Fruit fly (Drosophila melanogaster): ENCODE data around the gene Miro.

Miro gene

DNA sequence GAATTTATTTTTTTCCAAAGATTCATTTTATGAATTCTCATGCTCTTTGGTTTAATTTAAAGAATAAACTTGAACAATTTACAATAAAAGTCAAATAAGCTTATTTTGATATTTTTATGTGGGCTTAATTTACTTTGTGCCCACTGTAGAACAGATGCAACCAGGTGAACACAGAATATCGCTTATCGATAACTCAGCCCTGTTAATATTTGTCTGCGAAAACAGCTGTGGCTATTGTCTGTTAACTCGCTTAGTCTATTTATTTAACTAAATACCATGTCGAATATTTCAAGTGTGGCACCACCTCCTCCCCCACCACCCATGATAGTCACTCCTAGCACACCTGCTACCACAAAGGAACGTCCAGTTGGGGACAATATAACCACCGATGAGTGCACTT, 43.2 kb downstream of the Miro start, which contains the start of gene CG33108:
TSS of gene CG33108 (plus strand) at position 200 of the 400 bp plus-strand sequence.
- TF ChIP-seq Dll (GFP tag; IDR thresholded peaks at IDR 0.05; ENCODE audit: partially characterized antibody) (peak; percentile 33; the same call in 1 of the 4 replicates), HmgZ (tag; optimal IDR thresholded peaks at IDR 0.05) (peak; percentile 32), CG10274 (GFP tag; optimal IDR thresholded peaks at IDR 0.05) (peak; percentile 4), CG32532 (GFP tag; IDR thresholded peaks at IDR 0.05) (no peak), sens (GFP tag) (peak; percentile 24), ftz-f1 (GFP tag; optimal IDR thresholded peaks at IDR 0.05) (no peak), Hey (tag; optimal IDR thresholded peaks at IDR 0.05) (no peak), CG12391 (tag; optimal IDR thresholded peaks at IDR 0.05) (peak; percentile 2), CG13287 (GFP tag; IDR thresholded peaks at IDR 0.05; ENCODE audit: partially characterized antibody) (peak; percentile 31; the same call in 1 of the 2 replicates), CG3995 (GFP tag; optimal IDR thresholded peaks at IDR 0.05) (peak; percentile 57), sug (tag; optimal IDR thresholded peaks at IDR 0.05) (peak; percentile 37), CG17802 (tag; optimal IDR thresholded peaks at IDR 0.05) (peak; percentile 44), Oli (tag; optimal IDR thresholded peaks at IDR 0.05) (no peak), CG5953 (GFP tag; IDR thresholded peaks at IDR 0.05) (no peak), CG32767 (GFP tag; IDR thresholded peaks at IDR 0.05) (no peak), CG3838 (GFP tag; optimal IDR thresholded peaks at IDR 0.05) (no peak), danr (GFP tag; IDR thresholded peaks at IDR 0.05) (no peak), CG6813 (GFP tag; optimal IDR thresholded peaks at IDR 0.05) (no peak), stwl (tag; optimal IDR thresholded peaks at IDR 0.05) (peak; percentile 30), pzg (GFP tag; optimal IDR thresholded peaks at IDR 0.05) (peak; percentile 34), Meics (GFP tag; optimal IDR thresholded peaks at IDR 0.05) (no peak), amos (GFP tag; IDR thresholded peaks at IDR 0.05; ENCODE audit: partially characterized antibody) (peak; percentile 19; the same call in 1 of the 2 replicates), CG9609 (GFP tag; optimal IDR thresholded peaks at IDR 0.05) (no peak), gfzf (GFP tag; optimal IDR thresholded peaks at IDR 0.05) (peak; percentile 3), Nf-YC (tag; optimal IDR thresholded peaks at IDR 0.05) (peak; percentile 42), MBD-R2 (GFP tag; IDR thresholded peaks at IDR 0.05) (peak; percentile 38; the same call in 1 of the 2 replicates), Bgb (GFP tag; IDR thresholded peaks at IDR 0.05; ENCODE audit: partially characterized antibody) (peak; percentile 24; the same call in 1 of the 2 replicates), CG2116 (GFP tag; optimal IDR thresholded peaks at IDR 0.05) (peak; percentile 19), BEAF-32 (GFP tag; optimal IDR thresholded peaks at IDR 0.05) (peak; percentile 7), Dref (GFP tag; IDR thresholded peaks at IDR 0.05) (peak; percentile 60), CG8290 (GFP tag; optimal IDR thresholded peaks at IDR 0.05) (no peak), CG8290 (tag; optimal IDR thresholded peaks at IDR 0.05) (peak in 1 of 2 experiments; percentile 18), CG12659 (GFP tag; optimal IDR thresholded peaks at IDR 0.05) (peak; percentile 39), bbx (GFP tag; IDR thresholded peaks at IDR 0.05; ENCODE audit: partially characterized antibody) (peak; percentile 36; the same call in 1 of the 2 replicates), Nf-YA (GFP tag; IDR thresholded peaks at IDR 0.05) (no peak), crp (GFP tag; optimal IDR thresholded peaks at IDR 0.05) (peak; percentile 10 to 78), PHDP (tag; optimal IDR thresholded peaks at IDR 0.05) (peak; percentile 18), CG10267 (tag; optimal IDR thresholded peaks at IDR 0.05) (peak; percentile 8), CG3407 (GFP tag; optimal IDR thresholded peaks at IDR 0.05) (no peak), CG10543 (GFP tag; optimal IDR thresholded peaks at IDR 0.05) (no peak), row (GFP tag; IDR thresholded peaks at IDR 0.05) (peak; percentile 50; the same call in 2 of the 3 replicates), MESR4 (GFP tag; optimal IDR thresholded peaks at IDR 0.05) (peak; percentile 4), Opbp (GFP tag; IDR thresholded peaks at IDR 0.05; ENCODE audit: partially characterized antibody) (0 out of 3 replicates have a peak, but pooled peaks have one; percentile 39), grau (tag; optimal IDR thresholded peaks at IDR 0.05) (peak; percentile 9), CG2120 (GFP tag; optimal IDR thresholded peaks at IDR 0.05) (peak; percentile 23), tna (GFP tag; IDR thresholded peaks at IDR 0.05; ENCODE audit: partially characterized antibody) (peak; percentile 14; the same call in 1 of the 2 replicates)

Measured in whole organism, embryonic.